Worm (Caenorhabditis elegans) whole organism, young adult: Measurements from ENCODE around the gene K07C11.8.

Source experiments
- D2030.7 ChIP-seq: fragments of 200-800 bp; sonication (Bioruptor generic); IDR thresholded peaks from 2 replicates; pipeline ENCODE4 v1.3.6; 2022; ENCODE audit warnings: missing genetic modification reagents, missing genetic modification characterization, missing compliant biosample characterization
- ama-1 ChIP-seq, 3 experiments: fragments of 150-350 bp in 1 of 3; sonication (generic microtip) in 2 of 3; optimal IDR thresholded peaks; 2 replicates each; lab custom pipeline; 2014 to 2018; ENCODE audit warnings: missing biosample characterization in 2 of 3, missing genetic modification characterization in 2 of 3, missing genetic modification reagents in 2 of 3
- ceh-100 ChIP-seq: fragments of 200-800 bp; sonication (Bioruptor generic); IDR thresholded peaks from 2 replicates; pipeline ENCODE4 v1.3.6; 2022; ENCODE audit warnings: missing genetic modification reagents, missing genetic modification characterization, missing compliant biosample characterization
- egl-18 ChIP-seq: fragments of 200-800 bp; sonication (Bioruptor generic); IDR thresholded peaks from 2 replicates; pipeline ENCODE4 v1.3.6; 2022; ENCODE audit warnings: missing genetic modification reagents, missing genetic modification characterization, missing compliant biosample characterization
- madf-3 ChIP-seq: fragments of 200-800 bp; sonication (Bioruptor generic); IDR thresholded peaks from 2 replicates; pipeline ENCODE4 v1.3.6; 2022; ENCODE audit warnings: missing genetic modification reagents, missing genetic modification characterization, missing compliant biosample characterization
- madf-8 ChIP-seq: fragments of 200-800 bp; sonication (Bioruptor generic); conservative IDR thresholded peaks from 2 replicates; pipeline ENCODE4 v1.3.6; 2022; ENCODE audit warnings: missing genetic modification reagents, missing genetic modification characterization, missing compliant biosample characterization
- nfya-1 ChIP-seq: sonication (generic microtip); optimal IDR thresholded peaks from 2 replicates; lab custom pipeline; 2017; ENCODE audit warnings: antibody characterized with exemption, missing compliant biosample characterization, missing genetic modification characterization, borderline replicate concordance; ENCODE audit not compliant: insufficient read depth
- unc-62 ChIP-seq: fragments of 150-350 bp; optimal IDR thresholded peaks from 2 replicates; lab custom pipeline; 2014; ENCODE audit warnings: missing biosample characterization, missing genetic modification reagents, missing genetic modification characterization

- TF ChIP-seq unc-62 (GFP tag; lab: Kevin White, UChicago) = no peak
- no peak for TF ChIP-seq ama-1 (optimal IDR thresholded peaks at IDR 0.05; lab: Kevin White, UChicago)
- TF ChIP-seq ama-1 (GFP tag; optimal IDR thresholded peaks at IDR 0.05; lab: Kevin White, UChicago) = no peak
- TF ChIP-seq egl-18 (GFP tag; lab: Robert Waterston, UW) = no peak
- no peak for TF ChIP-seq D2030.7 (GFP tag; lab: Robert Waterston, UW)
- no peak for TF ChIP-seq madf-3 (GFP tag; lab: Robert Waterston, UW)
- TF ChIP-seq madf-8 = no peak
- TF ChIP-seq nfya-1 = no peak
- no peak for TF ChIP-seq ceh-100 (GFP tag; lab: Robert Waterston, UW)
Observed at ce11 chrV:8188421-8188820, 29.3 kb downstream of the K07C11.8 start, which contains the start of gene F20D6.15.
